Fruit fly (Drosophila melanogaster) whole organism, embryonic: Measurements from ENCODE around the gene CG33490.

Experiments used
- Antp ChIP-seq: fragments of 200-800 bp; sonication (Bioruptor generic); optimal IDR thresholded peaks from 3 replicates; lab custom pipeline; 2016; ENCODE audit warnings: missing biosample characterization, missing genetic modification characterization
- Atf-2 ChIP-seq: fragments of 200-800 bp; sonication (Bioruptor generic); optimal IDR thresholded peaks from 2 replicates; lab custom pipeline; 2016; ENCODE audit warnings: missing biosample characterization, missing genetic modification characterization
- Blimp-1 ChIP-seq: fragments of 200-800 bp; sonication (Bioruptor generic); optimal IDR thresholded peaks from 3 replicates; lab custom pipeline; 2018; ENCODE audit warnings: missing biosample characterization, missing genetic modification characterization, mild to moderate bottlenecking, moderate library complexity, missing genetic modification reagents
- CG10321 ChIP-seq: fragments of 200-800 bp; sonication (Bioruptor generic); IDR thresholded peaks from 2 replicates; pipeline ENCODE4 v1.3.6; 2022; ENCODE audit warnings: missing biosample characterization, missing genetic modification characterization
- CG10959 ChIP-seq: fragments of 200-800 bp; sonication (Bioruptor generic); IDR thresholded peaks from 2 replicates; pipeline ENCODE4 v1.3.6; 2022; ENCODE audit warnings: missing biosample characterization, missing genetic modification characterization
- CG11398 ChIP-seq: fragments of 200-800 bp; sonication (Bioruptor generic); optimal IDR thresholded peaks from 2 replicates; lab custom pipeline; 2016; ENCODE audit warnings: missing biosample characterization, missing genetic modification characterization
- CG11695 ChIP-seq: fragments of 200-800 bp; sonication (Bioruptor generic); IDR thresholded peaks from 3 replicates; pipeline ENCODE4 v1.3.6; 2022; ENCODE audit warnings: missing biosample characterization, missing genetic modification characterization
- CG12659 ChIP-seq: fragments of 200-800 bp; sonication (Bioruptor generic); optimal IDR thresholded peaks from 3 replicates; lab custom pipeline; 2017; ENCODE audit warnings: mild to moderate bottlenecking, missing biosample characterization, missing genetic modification reagents, missing genetic modification characterization
- CG14441 ChIP-seq: fragments of 200-800 bp; sonication (Bioruptor generic); IDR thresholded peaks from 2 replicates; pipeline ENCODE4 v1.3.6; 2022; ENCODE audit warnings: missing biosample characterization, missing genetic modification characterization
- CG15696 ChIP-seq: fragments of 200-800 bp; sonication (Bioruptor generic); optimal IDR thresholded peaks from 2 replicates; lab custom pipeline; 2019; ENCODE audit warnings: missing biosample characterization, mild to moderate bottlenecking, missing genetic modification characterization, moderate library complexity
- CG1602 ChIP-seq: fragments of 200-800 bp; sonication (Bioruptor generic); optimal IDR thresholded peaks from 3 replicates; lab custom pipeline; 2016; ENCODE audit warnings: missing biosample characterization, missing genetic modification characterization
- CG16779 ChIP-seq: fragments of 200-800 bp; sonication (Bioruptor generic); IDR thresholded peaks from 2 replicates; pipeline ENCODE4 v1.3.6; 2022; ENCODE audit warnings: missing biosample characterization, missing genetic modification characterization
- CG17385 ChIP-seq: fragments of 200-800 bp; sonication (Bioruptor generic); optimal IDR thresholded peaks from 3 replicates; lab custom pipeline; 2018; ENCODE audit warnings: missing biosample characterization, mild to moderate bottlenecking, missing genetic modification characterization
- CG18476 ChIP-seq: fragments of 200-800 bp; sonication (Bioruptor generic); optimal IDR thresholded peaks from 2 replicates; lab custom pipeline; 2016; ENCODE audit warnings: missing biosample characterization, mild to moderate bottlenecking, missing genetic modification characterization
- CG31224 ChIP-seq: fragments of 200-800 bp; sonication (Bioruptor generic); IDR thresholded peaks from 2 replicates; pipeline ENCODE4 v1.3.6; 2022; ENCODE audit warnings: missing biosample characterization, missing genetic modification characterization
- CG3726 ChIP-seq: fragments of 200-800 bp; sonication (Bioruptor generic); IDR thresholded peaks from 3 replicates; pipeline ENCODE4, ENCODE4 v1.3.6; 2022; ENCODE audit warnings: missing biosample characterization, missing genetic modification characterization
- CG4360 ChIP-seq: fragments of 200-800 bp; sonication (Bioruptor generic); IDR thresholded peaks from 2 replicates; pipeline ENCODE4 v1.3.6; 2022; ENCODE audit warnings: missing biosample characterization, missing genetic modification characterization
- CG9932 ChIP-seq: fragments of 200-800 bp; sonication (Bioruptor generic); IDR thresholded peaks from 2 replicates; pipeline ENCODE4 v1.3.6; 2022; ENCODE audit warnings: missing biosample characterization, missing genetic modification characterization
- Deaf1 ChIP-seq: fragments of 200-800 bp; optimal IDR thresholded peaks from 3 replicates; lab custom pipeline; 2019; ENCODE audit warnings: missing biosample characterization, mild to moderate bottlenecking, missing genetic modification characterization, moderate library complexity
- Dll ChIP-seq: fragments of 200-800 bp; sonication (Bioruptor generic); IDR thresholded peaks from 4 replicates; pipeline ENCODE4 v1.3.6; 2022; ENCODE audit warnings: missing biosample characterization, missing genetic modification characterization; ENCODE audit not compliant: partially characterized antibody
- HLH3B ChIP-seq: fragments of 200-800 bp; sonication (Bioruptor generic); IDR thresholded peaks from 2 replicates; pipeline ENCODE4 v1.3.6; 2022; ENCODE audit warnings: missing biosample characterization, missing genetic modification characterization
- MTF-1 ChIP-seq: fragments of 200-800 bp; sonication (Bioruptor generic); optimal IDR thresholded peaks from 2 replicates; lab custom pipeline; 2018; ENCODE audit warnings: missing biosample characterization, mild to moderate bottlenecking, missing genetic modification characterization, borderline replicate concordance
- NK7.1 ChIP-seq: fragments of 200-800 bp; sonication (Bioruptor generic); optimal IDR thresholded peaks from 3 replicates; lab custom pipeline; 2016; ENCODE audit warnings: missing biosample characterization, missing genetic modification characterization
- NfI ChIP-seq: fragments of 200-800 bp; sonication (Bioruptor generic); optimal IDR thresholded peaks from 3 replicates; lab custom pipeline; 2018; ENCODE audit warnings: missing biosample characterization, mild to moderate bottlenecking, missing genetic modification characterization, moderate library complexity
- Side ChIP-seq: fragments of 200-800 bp; sonication (Bioruptor generic); optimal IDR thresholded peaks from 2 replicates; lab custom pipeline; 2016; ENCODE audit warnings: missing biosample characterization, missing genetic modification characterization
- Sox100B ChIP-seq: fragments of 200-800 bp; sonication (Bioruptor generic); optimal IDR thresholded peaks from 3 replicates; lab custom pipeline; 2018; ENCODE audit warnings: missing biosample characterization, mild to moderate bottlenecking, missing genetic modification characterization
- Trl ChIP-seq, 3 experiments: fragments of >200 bp in 2 of 3; fragments of 200-800 bp in 1 of 3; sonication (Bioruptor generic) in 1 of 3; optimal IDR thresholded peaks; 2 replicates in 1 of 3; 3 replicates in 2 of 3; lab custom pipeline; 2016 to 2017; ENCODE audit warnings: missing biosample characterization in 1 of 3, missing genetic modification characterization in 1 of 3
- cad ChIP-seq: fragments of >200 bp; optimal IDR thresholded peaks from 2 replicates; lab custom pipeline; 2017; ENCODE audit warnings: missing biosample characterization, missing genetic modification characterization
- cg ChIP-seq: fragments of 200-800 bp; sonication (Bioruptor generic); optimal IDR thresholded peaks from 3 replicates; lab custom pipeline; 2019; ENCODE audit warnings: missing biosample characterization, mild to moderate bottlenecking, missing genetic modification characterization, moderate library complexity
- chif ChIP-seq, 2 experiments: fragments of 200-800 bp; sonication (Bioruptor generic); optimal IDR thresholded peaks; 3 replicates each; lab custom pipeline; 2016; ENCODE audit warnings: missing biosample characterization in 2 of 2, missing genetic modification characterization in 2 of 2
- chinmo ChIP-seq: fragments of 200-800 bp; sonication (Bioruptor generic); IDR thresholded peaks from 4 replicates; pipeline ENCODE4 v1.3.6; 2022; ENCODE audit warnings: missing biosample characterization, missing genetic modification characterization; ENCODE audit not compliant: partially characterized antibody
- ci ChIP-seq: fragments of 200-800 bp; sonication (Bioruptor generic); IDR thresholded peaks from 3 replicates; pipeline ENCODE4 v1.3.6; 2022; ENCODE audit warnings: missing biosample characterization, missing genetic modification characterization
- crol ChIP-seq: fragments of 200-800 bp; sonication (Bioruptor generic); IDR thresholded peaks from 2 replicates; pipeline ENCODE4 v1.3.6; 2022; ENCODE audit warnings: missing biosample characterization, missing genetic modification characterization
- crp ChIP-seq, 2 experiments: fragments of 200-800 bp; sonication (Bioruptor generic); optimal IDR thresholded peaks; 2 replicates in 1 of 2; 3 replicates in 1 of 2; lab custom pipeline; 2017; ENCODE audit warnings: missing biosample characterization in 2 of 2, missing genetic modification characterization in 2 of 2, mild to moderate bottlenecking in 1 of 2, moderate library complexity in 1 of 2
- dm ChIP-seq: fragments of 200-800 bp; sonication (Bioruptor generic); optimal IDR thresholded peaks from 3 replicates; lab custom pipeline; 2016; ENCODE audit warnings: missing biosample characterization, missing genetic modification characterization
- kah ChIP-seq: fragments of 200-800 bp; sonication (Bioruptor generic); optimal IDR thresholded peaks from 2 replicates; lab custom pipeline; 2018; ENCODE audit warnings: missing biosample characterization, mild to moderate bottlenecking, missing genetic modification characterization
- kay ChIP-seq: fragments of 200-800 bp; sonication (Bioruptor generic); optimal IDR thresholded peaks from 2 replicates; lab custom pipeline; 2016; ENCODE audit warnings: missing biosample characterization, missing genetic modification characterization
- klu ChIP-seq: fragments of 200-800 bp; sonication (Bioruptor generic); IDR thresholded peaks from 2 replicates; pipeline ENCODE4 v1.3.6; 2022; ENCODE audit warnings: missing biosample characterization, missing genetic modification characterization
- nerfin-1 ChIP-seq: fragments of 200-800 bp; sonication (Bioruptor generic); optimal IDR thresholded peaks from 3 replicates; lab custom pipeline; 2019; ENCODE audit warnings: missing biosample characterization, mild to moderate bottlenecking, missing genetic modification characterization, moderate library complexity
- nom ChIP-seq: fragments of 200-800 bp; sonication (Bioruptor generic); optimal IDR thresholded peaks from 2 replicates; lab custom pipeline; 2017; ENCODE audit warnings: missing biosample characterization, missing genetic modification characterization, mild to moderate bottlenecking, moderate library complexity, missing genetic modification reagents
- odd ChIP-seq: fragments of 200-800 bp; sonication (Bioruptor generic); optimal IDR thresholded peaks from 2 replicates; lab custom pipeline; 2017; ENCODE audit warnings: missing biosample characterization, mild to moderate bottlenecking, missing genetic modification characterization
- pfk ChIP-seq: fragments of 200-800 bp; sonication (Bioruptor generic); optimal IDR thresholded peaks from 2 replicates; lab custom pipeline; 2018; ENCODE audit warnings: missing biosample characterization, mild to moderate bottlenecking, missing genetic modification characterization, moderate library complexity
- pnt ChIP-seq: fragments of 200-800 bp; sonication (Bioruptor generic); optimal IDR thresholded peaks from 3 replicates; lab custom pipeline; 2016; ENCODE audit warnings: missing biosample characterization, missing genetic modification characterization
- ranshi ChIP-seq: fragments of 200-800 bp; sonication (Bioruptor generic); IDR thresholded peaks from 2 replicates; pipeline ENCODE4 v1.3.6; 2022; ENCODE audit warnings: missing biosample characterization, missing genetic modification characterization
- schlank ChIP-seq: fragments of 200-800 bp; sonication (Bioruptor generic); optimal IDR thresholded peaks from 2 replicates; lab custom pipeline; 2018; ENCODE audit warnings: missing biosample characterization, mild to moderate bottlenecking, missing genetic modification characterization
- scrt ChIP-seq: fragments of 200-800 bp; sonication (Bioruptor generic); optimal IDR thresholded peaks from 2 replicates; lab custom pipeline; 2018; ENCODE audit warnings: missing biosample characterization, mild to moderate bottlenecking, missing genetic modification characterization, moderate library complexity
- slp2 ChIP-seq: fragments of 200-800 bp; sonication (Bioruptor generic); optimal IDR thresholded peaks from 2 replicates; lab custom pipeline; 2016; ENCODE audit warnings: missing biosample characterization, missing genetic modification characterization
- tgo ChIP-seq: fragments of 200-800 bp; sonication (Bioruptor generic); IDR thresholded peaks from 3 replicates; pipeline ENCODE4 v1.3.6; 2022; ENCODE audit warnings: missing biosample characterization, missing genetic modification characterization
- tin ChIP-seq: fragments of 200-800 bp; sonication (Bioruptor generic); optimal IDR thresholded peaks from 3 replicates; lab custom pipeline; 2016; ENCODE audit warnings: missing biosample characterization, missing genetic modification characterization
- toy ChIP-seq: fragments of 200-800 bp; sonication (Bioruptor generic); IDR thresholded peaks from 2 replicates; pipeline ENCODE4 v1.3.6; 2022; ENCODE audit warnings: missing biosample characterization, missing genetic modification characterization
- zf30C ChIP-seq: fragments of 200-800 bp; sonication (Bioruptor generic); optimal IDR thresholded peaks from 3 replicates; lab custom pipeline; 2018; ENCODE audit warnings: missing biosample characterization, mild to moderate bottlenecking, missing genetic modification characterization

The CG33490 gene

dm6 chr3L:11557209-11557608 lies 17.3 kb downstream of the CG33490 start (continued):
- peak; percentile 76 to 77 for TF ChIP-seq Trl (optimal IDR thresholded peaks at IDR 0.05; lab: Kevin White, UChicago)
- TF ChIP-seq Trl (GFP tag; optimal IDR thresholded peaks at IDR 0.05; lab: Kevin White, UChicago): no peak
- TF ChIP-seq kah (GFP tag; lab: Kevin White, UChicago): peak; percentile 12
- TF ChIP-seq chinmo (GFP tag; lab: Robert Waterston, UW): 0 out of 4 replicates have a peak, but pooled peaks have one; percentile 26
- TF ChIP-seq crp (GFP tag; optimal IDR thresholded peaks at IDR 0.05; lab: Kevin White, UChicago): peak in 1 of 2 experiments; percentile 70
- peak; percentile 93 for TF ChIP-seq nom
- TF ChIP-seq CG15696 (tag; lab: Kevin White, UChicago): no peak
- TF ChIP-seq crol: peak; percentile 64
- 0 out of 3 replicates have a peak, but pooled peaks have one; percentile 34 for TF ChIP-seq ci
- peak; percentile 71 for TF ChIP-seq Blimp-1 (GFP tag; lab: Kevin White, UChicago)
- TF ChIP-seq Deaf1: peak; percentile 25
- TF ChIP-seq CG10321: 0 out of 2 replicates have a peak, but pooled peaks have one; percentile 15
- peak; percentile 6 for TF ChIP-seq nerfin-1
- TF ChIP-seq chif (GFP tag; optimal IDR thresholded peaks at IDR 0.05; lab: Kevin White, UChicago): no peak
- TF ChIP-seq Dll (GFP tag; lab: Robert Waterston, UW): 0 out of 4 replicates have a peak, but pooled peaks have one; percentile 21
- TF ChIP-seq CG17385 (GFP tag; lab: Kevin White, UChicago): no peak
- 0 out of 2 replicates have a peak, but pooled peaks have one; percentile 16 for TF ChIP-seq CG4360 (GFP tag; lab: Robert Waterston, UW)
- TF ChIP-seq Atf-2 (GFP tag; lab: Kevin White, UChicago): no peak

dm6 chr3L:11556637-11557036 lies 17.8 kb downstream of the CG33490 start:
- TF ChIP-seq HLH3B (GFP tag; lab: Robert Waterston, UW) (no peak), CG12659 (GFP tag; lab: Kevin White, UChicago) (peak; percentile 25), cg (no peak), CG1602 (GFP tag; lab: Kevin White, UChicago) (no peak), CG14441 (GFP tag; lab: Robert Waterston, UW) (no peak), klu (GFP tag; lab: Robert Waterston, UW) (no peak), dm (GFP tag; lab: Kevin White, UChicago) (no peak), NfI (GFP tag; lab: Kevin White, UChicago) (no peak), odd (GFP tag; lab: Kevin White, UChicago) (no peak), schlank (tag; lab: Kevin White, UChicago) (no peak), tin (GFP tag; lab: Kevin White, UChicago) (no peak), Side (GFP tag; lab: Kevin White, UChicago) (no peak), CG16779 (GFP tag; lab: Robert Waterston, UW) (no peak), slp2 (GFP tag; lab: Kevin White, UChicago) (no peak), tgo (GFP tag; lab: Robert Waterston, UW) (no peak), ranshi (GFP tag; lab: Robert Waterston, UW) (no peak), zf30C (GFP tag; lab: Kevin White, UChicago) (no peak), kay (GFP tag; lab: Kevin White, UChicago) (no peak), CG10959 (GFP tag; lab: Robert Waterston, UW) (no peak), scrt (GFP tag; lab: Kevin White, UChicago) (peak; percentile 7), toy (GFP tag; lab: Robert Waterston, UW) (no peak), CG11695 (GFP tag; lab: Robert Waterston, UW) (0 out of 3 replicates have a peak, but pooled peaks have one; percentile 13), MTF-1 (GFP tag; lab: Kevin White, UChicago) (no peak), Sox100B (GFP tag; lab: Kevin White, UChicago) (peak; percentile 15), CG9932 (GFP tag; lab: Robert Waterston, UW) (peak; percentile 31; the same call in 1 of the 2 replicates), pnt (no peak), CG3726 (GFP tag; lab: Robert Waterston, UW) (no peak), NK7.1 (GFP tag; lab: Kevin White, UChicago) (no peak), CG31224 (GFP tag; lab: Robert Waterston, UW) (no peak), Antp (GFP tag; lab: Kevin White, UChicago) (no peak), CG18476 (GFP tag; lab: Kevin White, UChicago) (no peak), cad (GFP tag; lab: Kevin White, UChicago) (no peak), CG11398 (GFP tag; lab: Kevin White, UChicago) (no peak), pfk (GFP tag; lab: Kevin White, UChicago) (no peak)
